Fruit fly (Drosophila melanogaster) whole organism, embryonic: ENCODE results near the gene Vps2.

Experiments
- Adf1 ChIP-seq: fragments of 200-800 bp; sonication (Bioruptor generic); IDR thresholded peaks from 2 replicates; pipeline ENCODE4 v1.3.6; 2022; ENCODE audit warnings: missing biosample characterization, missing genetic modification characterization
- BtbVII ChIP-seq: fragments of 200-800 bp; sonication (Bioruptor generic); optimal IDR thresholded peaks from 3 replicates; lab custom pipeline; 2017; ENCODE audit warnings: missing biosample characterization, mild to moderate bottlenecking, missing genetic modification characterization
- C15 ChIP-seq: fragments of 200-800 bp; sonication (Bioruptor generic); IDR thresholded peaks from 3 replicates; pipeline ENCODE4 v1.3.6; 2022; ENCODE audit warnings: missing biosample characterization, missing genetic modification characterization
- CG11093 ChIP-seq: fragments of 200-800 bp; sonication (Bioruptor generic); IDR thresholded peaks from 3 replicates; pipeline ENCODE4 v1.3.6; 2022; ENCODE audit warnings: missing biosample characterization, missing genetic modification characterization
- CG12391 ChIP-seq: fragments of 200-800 bp; sonication (Bioruptor generic); optimal IDR thresholded peaks from 3 replicates; lab custom pipeline; 2018; ENCODE audit warnings: missing biosample characterization, mild to moderate bottlenecking, missing genetic modification characterization, moderate library complexity
- CG12659 ChIP-seq: fragments of 200-800 bp; sonication (Bioruptor generic); optimal IDR thresholded peaks from 3 replicates; lab custom pipeline; 2017; ENCODE audit warnings: mild to moderate bottlenecking, missing biosample characterization, missing genetic modification reagents, missing genetic modification characterization
- CG13296 ChIP-seq: fragments of 200-800 bp; sonication (Bioruptor generic); optimal IDR thresholded peaks from 3 replicates; lab custom pipeline; 2018; ENCODE audit warnings: missing biosample characterization, mild to moderate bottlenecking, missing genetic modification characterization
- CG13424 ChIP-seq: fragments of 200-800 bp; sonication (Bioruptor generic); optimal IDR thresholded peaks from 2 replicates; lab custom pipeline; 2019; ENCODE audit warnings: missing biosample characterization, mild to moderate bottlenecking, missing genetic modification characterization, moderate library complexity
- CG14965 ChIP-seq: fragments of 200-800 bp; sonication (Bioruptor generic); optimal IDR thresholded peaks from 2 replicates; lab custom pipeline; 2016; ENCODE audit warnings: missing biosample characterization, missing genetic modification characterization, borderline replicate concordance
- CG17385 ChIP-seq: fragments of 200-800 bp; sonication (Bioruptor generic); optimal IDR thresholded peaks from 3 replicates; lab custom pipeline; 2018; ENCODE audit warnings: missing biosample characterization, mild to moderate bottlenecking, missing genetic modification characterization
- CG1792 ChIP-seq: fragments of 200-800 bp; sonication (Bioruptor generic); optimal IDR thresholded peaks from 2 replicates; lab custom pipeline; 2016; ENCODE audit warnings: missing biosample characterization, missing genetic modification characterization
- CG2202 ChIP-seq: fragments of 200-800 bp; sonication (Bioruptor generic); optimal IDR thresholded peaks from 2 replicates; lab custom pipeline; 2018; ENCODE audit warnings: missing biosample characterization, mild to moderate bottlenecking, missing genetic modification characterization
- CG3726 ChIP-seq: fragments of 200-800 bp; sonication (Bioruptor generic); IDR thresholded peaks from 3 replicates; pipeline ENCODE4, ENCODE4 v1.3.6; 2022; ENCODE audit warnings: missing biosample characterization, missing genetic modification characterization
- CG43689 ChIP-seq: fragments of 200-800 bp; sonication (Bioruptor generic); IDR thresholded peaks from 2 replicates; pipeline ENCODE4 v1.3.6; 2022; ENCODE audit warnings: missing biosample characterization, missing genetic modification characterization
- CG5953 ChIP-seq: fragments of 200-800 bp; sonication (Bioruptor generic); IDR thresholded peaks from 2 replicates; pipeline ENCODE4 v1.3.6; 2022; ENCODE audit warnings: missing biosample characterization, missing genetic modification characterization
- CG7928 ChIP-seq: fragments of 200-800 bp; sonication (Bioruptor generic); optimal IDR thresholded peaks from 2 replicates; lab custom pipeline; 2017; ENCODE audit warnings: missing biosample characterization, mild to moderate bottlenecking, missing genetic modification characterization
- CG8281 ChIP-seq: fragments of 200-800 bp; sonication (Bioruptor generic); optimal IDR thresholded peaks from 2 replicates; lab custom pipeline; 2018; ENCODE audit warnings: missing biosample characterization, mild to moderate bottlenecking, missing genetic modification characterization, moderate library complexity
- CG8388 ChIP-seq: fragments of 200-800 bp; sonication (Bioruptor generic); optimal IDR thresholded peaks from 2 replicates; lab custom pipeline; 2019; ENCODE audit warnings: missing biosample characterization, mild to moderate bottlenecking, missing genetic modification characterization, moderate library complexity
- Doc2 ChIP-seq: fragments of 200-800 bp; sonication (Bioruptor generic); IDR thresholded peaks from 2 replicates; pipeline ENCODE4 v1.3.6; 2022; ENCODE audit warnings: missing biosample characterization, missing genetic modification characterization
- E2f2 ChIP-seq: fragments of 200-800 bp; sonication (Bioruptor generic); IDR thresholded peaks from 2 replicates; pipeline ENCODE4 v1.3.6; 2022; ENCODE audit warnings: missing biosample characterization, missing genetic modification characterization
- GATAe ChIP-seq: fragments of 200-800 bp; sonication (Bioruptor generic); conservative IDR thresholded peaks from 2 replicates; pipeline ENCODE4 v1.3.6; 2022; ENCODE audit warnings: missing biosample characterization, missing genetic modification characterization
- Hsf ChIP-seq: fragments of 200-800 bp; sonication (Bioruptor generic); optimal IDR thresholded peaks from 3 replicates; lab custom pipeline; 2016; ENCODE audit warnings: missing biosample characterization, missing genetic modification characterization
- Lpt ChIP-seq: fragments of >200 bp; optimal IDR thresholded peaks from 2 replicates; lab custom pipeline; 2018; ENCODE audit warnings: missing biosample characterization, missing genetic modification characterization
- Myb ChIP-seq: fragments of 200-800 bp; sonication (Bioruptor generic); optimal IDR thresholded peaks from 2 replicates; lab custom pipeline; 2016; ENCODE audit warnings: missing biosample characterization, missing genetic modification characterization
- NK7.1 ChIP-seq: fragments of 200-800 bp; sonication (Bioruptor generic); optimal IDR thresholded peaks from 3 replicates; lab custom pipeline; 2016; ENCODE audit warnings: missing biosample characterization, missing genetic modification characterization
- Opbp ChIP-seq: fragments of 200-800 bp; sonication (Bioruptor generic); IDR thresholded peaks from 3 replicates; pipeline ENCODE4 v1.3.6; 2022; ENCODE audit warnings: missing biosample characterization, missing genetic modification characterization; ENCODE audit not compliant: partially characterized antibody
- PHDP ChIP-seq: fragments of 200-800 bp; sonication (Bioruptor generic); optimal IDR thresholded peaks from 3 replicates; lab custom pipeline; 2018; ENCODE audit warnings: missing biosample characterization, mild to moderate bottlenecking, missing genetic modification characterization, moderate library complexity
- Ravus ChIP-seq: fragments of 200-800 bp; sonication (Bioruptor generic); IDR thresholded peaks from 2 replicates; pipeline ENCODE4 v1.3.6; 2022; ENCODE audit warnings: missing biosample characterization, missing genetic modification characterization
- Rx ChIP-seq: fragments of 200-800 bp; sonication (Bioruptor generic); IDR thresholded peaks from 2 replicates; pipeline ENCODE4 v1.3.6; 2022; ENCODE audit warnings: missing biosample characterization, missing genetic modification characterization
- Scr ChIP-seq: fragments of 200-800 bp; sonication (Bioruptor generic); IDR thresholded peaks from 2 replicates; pipeline ENCODE4 v1.3.6; 2022; ENCODE audit warnings: missing biosample characterization, missing genetic modification characterization; ENCODE audit not compliant: partially characterized antibody
- abd-A ChIP-seq: fragments of 200-800 bp; sonication (Bioruptor generic); optimal IDR thresholded peaks from 3 replicates; lab custom pipeline; 2019; ENCODE audit warnings: missing biosample characterization, mild to moderate bottlenecking, missing genetic modification characterization, moderate library complexity
- ap ChIP-seq: fragments of 200-800 bp; sonication (Bioruptor generic); IDR thresholded peaks from 2 replicates; pipeline ENCODE4 v1.3.6; 2022; ENCODE audit warnings: missing biosample characterization, missing genetic modification characterization
- br ChIP-seq: fragments of >200 bp; optimal IDR thresholded peaks from 2 replicates; lab custom pipeline; 2017
- cato ChIP-seq: fragments of 200-800 bp; sonication (Bioruptor generic); optimal IDR thresholded peaks from 2 replicates; lab custom pipeline; 2016; ENCODE audit warnings: missing biosample characterization, missing genetic modification characterization, borderline replicate concordance
- crol ChIP-seq: fragments of 200-800 bp; sonication (Bioruptor generic); IDR thresholded peaks from 2 replicates; pipeline ENCODE4 v1.3.6; 2022; ENCODE audit warnings: missing biosample characterization, missing genetic modification characterization
- eve ChIP-seq, 2 experiments: fragments of >200 bp; optimal IDR thresholded peaks; 2 replicates each; lab custom pipeline; 2017; ENCODE audit warnings: missing biosample characterization in 2 of 2, missing genetic modification characterization in 2 of 2
- eyg ChIP-seq: fragments of 200-800 bp; sonication (Bioruptor generic); optimal IDR thresholded peaks from 3 replicates; lab custom pipeline; 2016; ENCODE audit warnings: missing biosample characterization, missing genetic modification characterization
- ftz-f1 ChIP-seq: fragments of 200-800 bp; sonication (Bioruptor generic); optimal IDR thresholded peaks from 2 replicates; lab custom pipeline; 2016; ENCODE audit warnings: missing biosample characterization, missing genetic modification characterization
- fu2 ChIP-seq: fragments of 200-800 bp; sonication (Bioruptor generic); optimal IDR thresholded peaks from 2 replicates; lab custom pipeline; 2016; ENCODE audit warnings: missing biosample characterization, missing genetic modification characterization
- gce ChIP-seq: fragments of 200-800 bp; sonication (Bioruptor generic); IDR thresholded peaks from 3 replicates; pipeline ENCODE4 v1.3.6; 2022; ENCODE audit warnings: missing biosample characterization, missing genetic modification characterization
- gcm2 ChIP-seq: fragments of 200-800 bp; sonication (Bioruptor generic); optimal IDR thresholded peaks from 2 replicates; lab custom pipeline; 2016; ENCODE audit warnings: missing biosample characterization, missing genetic modification characterization
- her ChIP-seq: fragments of 200-800 bp; sonication (Bioruptor generic); optimal IDR thresholded peaks from 2 replicates; lab custom pipeline; 2016; ENCODE audit warnings: missing biosample characterization, missing genetic modification characterization
- lov ChIP-seq, 2 experiments: fragments of 200-800 bp in 1 of 2; fragments of >200 bp in 1 of 2; sonication (Bioruptor generic) in 1 of 2; IDR thresholded peaks in 1 of 2; optimal IDR thresholded peaks in 1 of 2; 2 replicates in 1 of 2; 3 replicates in 1 of 2; pipeline versions ENCODE4 v1.3.6 to Lab custom; 2017 to 2022; ENCODE audit warnings: missing biosample characterization in 1 of 2, missing genetic modification characterization in 1 of 2
- nmo ChIP-seq: fragments of 200-800 bp; sonication (Bioruptor generic); optimal IDR thresholded peaks from 2 replicates; lab custom pipeline; 2018; ENCODE audit warnings: missing biosample characterization, mild to moderate bottlenecking, missing genetic modification characterization, moderate library complexity
- pho ChIP-seq: fragments of 200-800 bp; sonication (Bioruptor generic); optimal IDR thresholded peaks from 2 replicates; lab custom pipeline; 2016; ENCODE audit warnings: missing biosample characterization, missing genetic modification characterization
- shn ChIP-seq: fragments of 200-800 bp; sonication (Bioruptor generic); optimal IDR thresholded peaks from 3 replicates; lab custom pipeline; 2016; ENCODE audit warnings: missing biosample characterization, missing genetic modification characterization
- sima ChIP-seq: fragments of 200-800 bp; sonication (Bioruptor generic); optimal IDR thresholded peaks from 2 replicates; lab custom pipeline; 2016; ENCODE audit warnings: missing biosample characterization, missing genetic modification characterization
- so ChIP-seq: fragments of 200-800 bp; sonication (Bioruptor generic); IDR thresholded peaks from 3 replicates; pipeline ENCODE4 v1.3.6; 2022; ENCODE audit warnings: missing biosample characterization, missing genetic modification characterization

The Vps2 gene

DNA sequence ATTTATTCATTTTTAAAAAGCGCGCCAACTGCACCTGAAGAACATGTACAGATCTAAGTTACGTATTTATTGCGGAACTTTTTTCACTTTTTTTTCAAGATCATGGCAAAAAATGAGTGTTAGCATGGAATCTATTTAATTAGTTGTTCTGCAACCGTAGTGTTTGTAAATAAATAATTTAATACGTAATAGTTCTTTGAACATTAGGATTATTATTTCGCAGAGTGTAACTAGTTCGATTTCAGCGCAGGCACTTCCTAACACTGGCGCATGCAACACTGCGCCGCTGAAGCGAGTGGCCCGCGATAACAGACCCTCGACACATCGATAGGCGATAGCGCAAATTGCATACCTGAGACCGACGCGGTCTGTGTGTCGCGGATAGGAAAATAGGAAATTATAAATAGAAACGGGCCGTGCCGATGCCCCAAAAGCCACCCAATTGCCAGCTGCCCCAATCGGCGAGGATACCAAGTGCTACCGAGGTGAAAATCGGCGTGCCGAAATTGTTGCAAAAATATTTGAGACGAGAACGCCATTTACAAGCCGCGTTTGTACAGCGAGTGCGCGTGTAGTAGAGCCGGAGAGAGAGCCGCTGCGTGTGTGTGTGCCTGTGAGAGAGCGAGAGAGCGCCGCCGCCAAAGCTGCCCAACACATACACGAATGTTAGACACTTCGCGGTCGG lies 11.1 kb upstream of the Vps2 start, which contains the start of gene gro (continued):
- TF ChIP-seq CG14965 (GFP tag; lab: Kevin White, UChicago) (no peak), br (lab: Kevin White, UChicago) (no peak), eve (GFP tag; optimal IDR thresholded peaks at IDR 0.05; lab: Kevin White, UChicago) (no peak), Rx (GFP tag; lab: Robert Waterston, UW) (0 out of 2 replicates have a peak, but pooled peaks have one; percentile 52), NK7.1 (GFP tag; lab: Kevin White, UChicago) (peak; percentile 19), lov (optimal IDR thresholded peaks at IDR 0.05; lab: Kevin White, UChicago) (no peak), lov (GFP tag; IDR thresholded peaks at IDR 0.05; lab: Robert Waterston, UW) (peak; percentile 50; the same call in 2 of the 3 replicates), Ravus (GFP tag; lab: Robert Waterston, UW) (no peak), Lpt (GFP tag; lab: Kevin White, UChicago) (no peak), sima (GFP tag; lab: Kevin White, UChicago) (no peak), Hsf (GFP tag; lab: Kevin White, UChicago) (peak; percentile 78), cato (peak; percentile 3), CG13424 (tag; lab: Kevin White, UChicago) (peak; percentile 65), Doc2 (GFP tag; lab: Robert Waterston, UW) (no peak), abd-A (tag; lab: Kevin White, UChicago) (no peak), ftz-f1 (GFP tag; lab: Kevin White, UChicago) (no peak), CG3726 (GFP tag; lab: Robert Waterston, UW) (no peak), Opbp (GFP tag; lab: Robert Waterston, UW) (peak; percentile 83), CG17385 (GFP tag; lab: Kevin White, UChicago) (peak; percentile 31), E2f2 (GFP tag; lab: Robert Waterston, UW) (peak; percentile 91), shn (GFP tag; lab: Kevin White, UChicago) (peak; percentile 64), CG8281 (tag; lab: Kevin White, UChicago) (peak; percentile 18), nmo (GFP tag; lab: Kevin White, UChicago) (peak; percentile 74), CG8388 (GFP tag; lab: Kevin White, UChicago) (peak; percentile 61), CG13296 (peak; percentile 8), CG1792 (GFP tag; lab: Kevin White, UChicago) (peak; percentile 61), gce (GFP tag; lab: Robert Waterston, UW) (no peak), CG12659 (GFP tag; lab: Kevin White, UChicago) (peak; percentile 91), her (GFP tag; lab: Kevin White, UChicago) (peak; percentile 56)

DNA sequence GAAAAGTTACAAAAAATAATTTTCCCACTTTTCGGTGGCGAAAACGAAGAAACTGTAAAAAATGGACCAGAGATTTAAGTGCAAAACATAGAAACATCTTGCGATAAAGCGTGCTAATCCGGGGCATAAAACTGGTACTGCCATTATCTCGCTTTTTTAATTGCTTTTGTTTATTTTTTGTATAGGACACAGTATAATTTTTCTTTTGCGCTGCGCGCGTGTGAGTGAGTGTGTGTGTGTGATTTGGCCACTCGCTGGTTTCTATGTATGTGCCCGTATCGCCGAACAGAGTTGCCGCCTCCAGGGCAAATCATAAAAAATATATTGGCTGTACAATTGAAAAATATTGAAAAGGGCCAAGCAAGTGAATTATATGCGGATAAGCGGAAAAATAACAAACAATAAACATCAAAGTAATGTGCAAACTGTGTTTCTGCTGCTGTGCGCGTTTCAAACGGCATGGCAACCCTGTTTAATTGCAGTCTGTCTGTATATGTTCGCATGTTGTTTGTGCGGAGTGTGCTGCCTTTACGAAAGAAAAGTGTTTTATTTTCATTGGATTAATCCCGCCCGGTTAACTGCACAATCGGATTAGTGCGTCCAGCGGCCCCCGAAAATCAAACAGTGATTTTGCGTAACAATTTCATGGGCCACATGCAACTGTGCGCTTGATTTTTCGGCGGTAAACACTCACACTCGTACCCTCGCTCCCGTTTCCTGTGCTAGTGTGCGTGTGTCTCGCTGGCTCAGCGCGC lies 10.3 kb upstream of the Vps2 start:
- TF ChIP-seq pho (GFP tag; lab: Kevin White, UChicago) (peak; percentile 97), BtbVII (GFP tag; lab: Kevin White, UChicago) (peak; percentile 94), C15 (GFP tag; lab: Robert Waterston, UW) (peak; percentile 85), CG2202 (tag; lab: Kevin White, UChicago) (peak; percentile 89), Myb (GFP tag; lab: Kevin White, UChicago) (peak; percentile 86), Scr (no peak), crol (GFP tag; lab: Robert Waterston, UW) (peak; percentile 65), gcm2 (GFP tag; lab: Kevin White, UChicago) (peak; percentile 94), CG12391 (tag; lab: Kevin White, UChicago) (peak; percentile 96), so (GFP tag; lab: Robert Waterston, UW) (peak; percentile 95), CG11093 (GFP tag; lab: Robert Waterston, UW) (peak; percentile 94), ap (GFP tag; lab: Robert Waterston, UW) (peak; percentile 96), fu2 (GFP tag; lab: Kevin White, UChicago) (peak; percentile 95), GATAe (GFP tag; lab: Robert Waterston, UW) (peak; percentile 91), CG5953 (GFP tag; lab: Robert Waterston, UW) (peak; percentile 96), CG7928 (GFP tag; lab: Kevin White, UChicago) (peak; percentile 79), PHDP (tag; lab: Kevin White, UChicago) (peak; percentile 96), CG43689 (GFP tag; lab: Robert Waterston, UW) (peak; percentile 95), eyg (GFP tag; lab: Kevin White, UChicago) (peak; percentile 96), Adf1 (GFP tag; lab: Robert Waterston, UW) (peak; percentile 81)
